Worm (Caenorhabditis elegans) whole organism, young adult: ENCODE measurements around the gene cdka-1.
A peak's percentile ranks its signal among the peaks of the same experiment; 100 is the strongest.

Experiments
- B0035.1 ChIP-seq: sonication (generic microtip); optimal IDR thresholded peaks from 2 replicates; lab custom pipeline; 2016; ENCODE audit warnings: missing genetic modification characterization, mild to moderate bottlenecking, missing compliant biosample characterization, missing genotype, missing genetic modification reagents
- C06A6.2 ChIP-seq: fragments of 200-800 bp; sonication (Bioruptor generic); conservative IDR thresholded peaks from 2 replicates; pipeline ENCODE4 v1.3.6; 2022; ENCODE audit warnings: missing genetic modification characterization, missing compliant biosample characterization
- F22D6.2 ChIP-seq: sonication (generic microtip); optimal IDR thresholded peaks from 2 replicates; lab custom pipeline; 2016; ENCODE audit warnings: mild to moderate bottlenecking, missing genetic modification characterization, missing compliant biosample characterization
- F23B12.7 ChIP-seq: sonication (generic microtip); optimal IDR thresholded peaks from 2 replicates; lab custom pipeline; 2017; ENCODE audit warnings: missing genetic modification characterization, mild to moderate bottlenecking, missing compliant biosample characterization, antibody characterized with exemption, moderate library complexity; ENCODE audit not compliant: insufficient read depth
- F39B2.1 ChIP-seq: fragments of 200-800 bp; sonication (Bioruptor generic); IDR thresholded peaks from 2 replicates; pipeline ENCODE4 v1.3.6; 2022; ENCODE audit warnings: missing genetic modification reagents, missing genetic modification characterization, missing compliant biosample characterization
- F57A8.1 ChIP-seq: fragments of 200-800 bp; sonication (Bioruptor generic); optimal IDR thresholded peaks from 2 replicates; lab custom pipeline; 2018; ENCODE audit warnings: mild to moderate bottlenecking, missing genetic modification characterization, moderate library complexity, missing compliant biosample characterization
- F57C9.4 ChIP-seq: sonication (generic microtip); optimal IDR thresholded peaks from 2 replicates; lab custom pipeline; 2017; ENCODE audit warnings: mild to moderate bottlenecking, missing genetic modification characterization, missing compliant biosample characterization
- T26A5.8 ChIP-seq: sonication (generic microtip); optimal IDR thresholded peaks from 2 replicates; lab custom pipeline; 2016; ENCODE audit warnings: missing genetic modification characterization, missing compliant biosample characterization
- Y53F4B.3 ChIP-seq: fragments of 200-800 bp; sonication (Bioruptor generic); IDR thresholded peaks from 2 replicates; pipeline ENCODE4 v1.3.6; 2022; ENCODE audit warnings: missing genetic modification reagents, missing genetic modification characterization, missing compliant biosample characterization
- Y53G8AR.9 ChIP-seq: fragments of 200-800 bp; sonication (Bioruptor generic); conservative IDR thresholded peaks from 2 replicates; pipeline ENCODE4 v1.3.6; 2022; ENCODE audit warnings: missing genetic modification reagents, missing genetic modification characterization, missing compliant biosample characterization
- Y79H2A.3 ChIP-seq: fragments of 200-800 bp; sonication (Bioruptor generic); conservative IDR thresholded peaks from 2 replicates; pipeline ENCODE4 v1.3.6; 2022; ENCODE audit warnings: missing genetic modification reagents, missing genetic modification characterization, missing compliant biosample characterization
- akir-1 ChIP-seq: fragments of 200-800 bp; sonication (Bioruptor generic); optimal IDR thresholded peaks from 2 replicates; lab custom pipeline; 2018; ENCODE audit warnings: mild to moderate bottlenecking, missing genetic modification characterization, moderate library complexity, missing compliant biosample characterization
- athp-1 ChIP-seq: sonication (generic microtip); optimal IDR thresholded peaks from 2 replicates; lab custom pipeline; 2017; ENCODE audit warnings: mild to moderate bottlenecking, missing genetic modification characterization, missing compliant biosample characterization
- attf-3 ChIP-seq: fragments of 200-800 bp; sonication (Bioruptor generic); conservative IDR thresholded peaks from 2 replicates; pipeline ENCODE4 v1.3.6; 2022; ENCODE audit warnings: missing genetic modification reagents, missing genetic modification characterization, missing compliant biosample characterization
- bed-1 ChIP-seq: fragments of 200-800 bp; sonication (Bioruptor generic); IDR thresholded peaks from 2 replicates; pipeline ENCODE4 v1.3.6; 2022; ENCODE audit warnings: missing genetic modification reagents, missing genetic modification characterization, missing compliant biosample characterization
- cebp-1 ChIP-seq, 2 experiments: fragments of 200-800 bp in 1 of 2; sonication (Bioruptor generic) in 1 of 2; sonication (generic microtip) in 1 of 2; IDR thresholded peaks in 1 of 2; optimal IDR thresholded peaks in 1 of 2; 2 replicates each; pipeline versions ENCODE4 v1.3.6 to Lab custom; 2017 to 2022; ENCODE audit warnings: missing compliant biosample characterization in 2 of 2, missing genetic modification characterization in 2 of 2, mild to moderate bottlenecking in 1 of 2, missing genetic modification reagents in 1 of 2, moderate library complexity in 1 of 2
- cebp-2 ChIP-seq: fragments of 200-800 bp; sonication (Bioruptor generic); IDR thresholded peaks from 2 replicates; pipeline ENCODE4 v1.3.6; 2022; ENCODE audit warnings: missing genetic modification characterization, missing compliant biosample characterization
- ceh-27 ChIP-seq: fragments of 200-800 bp; sonication (Bioruptor generic); optimal IDR thresholded peaks from 2 replicates; lab custom pipeline; 2018; ENCODE audit warnings: mild to moderate bottlenecking, missing genetic modification characterization, moderate library complexity, missing compliant biosample characterization
- ceh-91 ChIP-seq: fragments of 200-800 bp; sonication (Bioruptor generic); IDR thresholded peaks from 2 replicates; pipeline ENCODE4 v1.3.6; 2022; ENCODE audit warnings: missing genetic modification reagents, missing genetic modification characterization, missing compliant biosample characterization
- efl-1 ChIP-seq: fragments of 150-350 bp; optimal IDR thresholded peaks from 2 replicates; lab custom pipeline; 2014; ENCODE audit warnings: missing biosample characterization, missing genetic modification reagents, missing genetic modification characterization
- ets-4 ChIP-seq: fragments of 200-800 bp; sonication (Bioruptor generic); optimal IDR thresholded peaks from 2 replicates; lab custom pipeline; 2018; ENCODE audit warnings: mild to moderate bottlenecking, missing genetic modification characterization, missing compliant biosample characterization
- fkh-3 ChIP-seq: sonication (generic microtip); optimal IDR thresholded peaks from 2 replicates; lab custom pipeline; 2016; ENCODE audit warnings: mild to moderate bottlenecking, missing genetic modification characterization, missing compliant biosample characterization
- hrde-1 ChIP-seq: sonication (generic microtip); optimal IDR thresholded peaks from 2 replicates; lab custom pipeline; 2016; ENCODE audit warnings: missing genetic modification characterization, mild to moderate bottlenecking, missing compliant biosample characterization, moderate library complexity, missing genotype, missing genetic modification reagents, borderline replicate concordance
- hsf-1 ChIP-seq: fragments of 200-800 bp; sonication (Bioruptor generic); IDR thresholded peaks from 2 replicates; pipeline ENCODE4 v1.3.6; 2022; ENCODE audit warnings: missing genetic modification reagents, missing genetic modification characterization, missing compliant biosample characterization
- lsy-27 ChIP-seq: sonication (generic microtip); optimal IDR thresholded peaks from 2 replicates; lab custom pipeline; 2017; ENCODE audit warnings: missing genetic modification characterization, mild to moderate bottlenecking, missing compliant biosample characterization, antibody characterized with exemption, missing genotype, borderline replicate concordance; ENCODE audit not compliant: insufficient read depth
- madf-10 ChIP-seq: sonication (generic microtip); optimal IDR thresholded peaks from 2 replicates; lab custom pipeline; 2016; ENCODE audit warnings: mild to moderate bottlenecking, missing genetic modification characterization, missing compliant biosample characterization
- madf-3 ChIP-seq: fragments of 200-800 bp; sonication (Bioruptor generic); IDR thresholded peaks from 2 replicates; pipeline ENCODE4 v1.3.6; 2022; ENCODE audit warnings: missing genetic modification reagents, missing genetic modification characterization, missing compliant biosample characterization
- madf-8 ChIP-seq: fragments of 200-800 bp; sonication (Bioruptor generic); conservative IDR thresholded peaks from 2 replicates; pipeline ENCODE4 v1.3.6; 2022; ENCODE audit warnings: missing genetic modification reagents, missing genetic modification characterization, missing compliant biosample characterization
- mel-28 ChIP-seq: sonication (generic microtip); optimal IDR thresholded peaks from 2 replicates; lab custom pipeline; 2016; ENCODE audit warnings: borderline replicate concordance, mild to moderate bottlenecking, missing genetic modification characterization, missing compliant biosample characterization
- mes-4 ChIP-seq: sonication (generic microtip); optimal IDR thresholded peaks from 2 replicates; lab custom pipeline; 2016; ENCODE audit warnings: missing genotype, missing genetic modification characterization, missing compliant biosample characterization
- nfya-1 ChIP-seq: sonication (generic microtip); optimal IDR thresholded peaks from 2 replicates; lab custom pipeline; 2017; ENCODE audit warnings: antibody characterized with exemption, missing compliant biosample characterization, missing genetic modification characterization, borderline replicate concordance; ENCODE audit not compliant: insufficient read depth
- nfya-2 ChIP-seq: fragments of 200-800 bp; sonication (Bioruptor generic); IDR thresholded peaks from 2 replicates; pipeline ENCODE4 v1.3.6; 2022; ENCODE audit warnings: missing genetic modification reagents, missing genetic modification characterization, missing compliant biosample characterization
- nhr-90 ChIP-seq: sonication (generic microtip); optimal IDR thresholded peaks from 2 replicates; lab custom pipeline; 2016; ENCODE audit warnings: missing genotype, mild to moderate bottlenecking, missing genetic modification characterization, missing compliant biosample characterization
- pbrm-1 ChIP-seq: fragments of 200-800 bp; sonication (Bioruptor generic); IDR thresholded peaks from 2 replicates; pipeline ENCODE4 v1.3.6; 2022; ENCODE audit warnings: missing genetic modification reagents, missing genetic modification characterization, missing compliant biosample characterization
- rcor-1 ChIP-seq: fragments of 200-800 bp; sonication (Bioruptor generic); IDR thresholded peaks from 2 replicates; pipeline ENCODE4 v1.3.6; 2022; ENCODE audit warnings: missing genetic modification reagents, missing genetic modification characterization, missing compliant biosample characterization
- repo-1 ChIP-seq: sonication (generic microtip); optimal IDR thresholded peaks from 2 replicates; lab custom pipeline; 2017; ENCODE audit warnings: mild to moderate bottlenecking, missing genetic modification characterization, missing compliant biosample characterization
- rpc-1 ChIP-seq, 2 experiments: fragments of 150-350 bp in 1 of 2; sonication (generic microtip) in 1 of 2; optimal IDR thresholded peaks; 2 replicates each; lab custom pipeline; 2014 to 2018; ENCODE audit warnings: missing biosample characterization in 1 of 2, missing genetic modification characterization in 1 of 2, missing genetic modification reagents in 1 of 2, missing genotype in 1 of 2
- somi-1 ChIP-seq: fragments of 200-800 bp; sonication (Bioruptor generic); optimal IDR thresholded peaks from 2 replicates; lab custom pipeline; 2018; ENCODE audit warnings: mild to moderate bottlenecking, missing genetic modification characterization, missing compliant biosample characterization
- sptf-2 ChIP-seq: fragments of 200-800 bp; sonication (Bioruptor generic); optimal IDR thresholded peaks from 2 replicates; lab custom pipeline; 2018; ENCODE audit warnings: mild to moderate bottlenecking, missing genetic modification characterization, missing compliant biosample characterization
- tbp1 ChIP-seq: fragments of 200-800 bp; sonication (Bioruptor generic); optimal IDR thresholded peaks from 2 replicates; lab custom pipeline; 2018; ENCODE audit warnings: mild to moderate bottlenecking, missing genetic modification characterization, missing compliant biosample characterization
- tbx-9 ChIP-seq: sonication (generic microtip); optimal IDR thresholded peaks from 2 replicates; lab custom pipeline; 2016; ENCODE audit warnings: borderline replicate concordance, missing genetic modification characterization, inconsistent platforms, missing compliant biosample characterization
- tlf-1 ChIP-seq: fragments of 200-800 bp; sonication (Bioruptor generic); optimal IDR thresholded peaks from 2 replicates; lab custom pipeline; 2018; ENCODE audit warnings: mild to moderate bottlenecking, missing genetic modification characterization, missing compliant biosample characterization
- ztf-18 ChIP-seq: sonication (generic microtip); optimal IDR thresholded peaks from 2 replicates; lab custom pipeline; 2016; ENCODE audit warnings: missing genotype, mild to moderate bottlenecking, missing genetic modification characterization, missing compliant biosample characterization
- ztf-25 ChIP-seq: fragments of 200-800 bp; sonication (Bioruptor generic); IDR thresholded peaks from 2 replicates; pipeline ENCODE4 v1.3.6; 2022; ENCODE audit warnings: missing genetic modification reagents, missing genetic modification characterization, missing compliant biosample characterization
- ztf-26 ChIP-seq: sonication (generic microtip); optimal IDR thresholded peaks from 2 replicates; lab custom pipeline; 2017; ENCODE audit warnings: missing genetic modification characterization, missing compliant biosample characterization
- ztf-28 ChIP-seq: fragments of 200-800 bp; sonication (Bioruptor generic); IDR thresholded peaks from 2 replicates; pipeline ENCODE4 v1.3.6; 2022; ENCODE audit warnings: missing genetic modification reagents, missing genetic modification characterization, missing compliant biosample characterization

The cdka-1 gene

ce11 chrIII:4653374-4653773 lies 5.2 kb upstream of the cdka-1 start:
- TF ChIP-seq rpc-1 (optimal IDR thresholded peaks at IDR 0.05; lab: Kevin White, UChicago) (no peak), rpc-1 (tag; optimal IDR thresholded peaks at IDR 0.05; lab: Kevin White, UChicago) (no peak), C06A6.2 (no peak), madf-3 (GFP tag; lab: Robert Waterston, UW) (0 out of 2 replicates have a peak, but pooled peaks have one; percentile 65), Y53G8AR.9 (peak; percentile 73; the same call in 1 of the 2 replicates), madf-10 (no peak), hsf-1 (GFP tag; lab: Robert Waterston, UW) (no peak), ztf-28 (GFP tag; lab: Robert Waterston, UW) (no peak), hrde-1 (no peak), Y79H2A.3 (GFP tag; lab: Robert Waterston, UW) (0 out of 2 replicates have a peak, but pooled peaks have one; percentile 34), attf-3 (GFP tag; lab: Robert Waterston, UW) (no peak), repo-1 (tag; lab: Kevin White, UChicago) (no peak), nfya-2 (no peak), ceh-91 (no peak), efl-1 (no peak), mel-28 (tag; lab: Kevin White, UChicago) (no peak), F39B2.1 (no peak), madf-8 (GFP tag; lab: Robert Waterston, UW) (no peak), bed-1 (GFP tag; lab: Robert Waterston, UW) (0 out of 2 replicates have a peak, but pooled peaks have one; percentile 4), B0035.1 (tag; lab: Kevin White, UChicago) (no peak), mes-4 (no peak), ztf-18 (tag; lab: Kevin White, UChicago) (no peak), lsy-27 (tag; lab: Kevin White, UChicago) (no peak), athp-1 (tag; lab: Kevin White, UChicago) (peak; percentile 17), nhr-90 (tag; lab: Kevin White, UChicago) (no peak), cebp-1 (GFP tag; IDR thresholded peaks at IDR 0.05; lab: Robert Waterston, UW) (0 out of 2 replicates have a peak, but pooled peaks have one; percentile 16), cebp-1 (tag; optimal IDR thresholded peaks at IDR 0.05; lab: Kevin White, UChicago) (peak; percentile 39), somi-1 (GFP tag; lab: Kevin White, UChicago) (no peak)

ce11 chrIII:4653912-4654311 lies 4.7 kb upstream of the cdka-1 start:
- TF ChIP-seq hrde-1 (no peak), nhr-90 (tag; lab: Kevin White, UChicago) (no peak), tlf-1 (GFP tag; lab: Kevin White, UChicago) (no peak), ceh-27 (no peak), tbx-9 (tag; lab: Kevin White, UChicago) (no peak), F57A8.1 (GFP tag; lab: Kevin White, UChicago) (no peak), ets-4 (GFP tag; lab: Kevin White, UChicago) (no peak), F23B12.7 (no peak), ztf-26 (no peak), akir-1 (GFP tag; lab: Kevin White, UChicago) (no peak), athp-1 (tag; lab: Kevin White, UChicago) (peak; percentile 13), mel-28 (tag; lab: Kevin White, UChicago) (no peak), cebp-1 (GFP tag; IDR thresholded peaks at IDR 0.05; lab: Robert Waterston, UW) (no peak), cebp-1 (tag; optimal IDR thresholded peaks at IDR 0.05; lab: Kevin White, UChicago) (peak; percentile 48), sptf-2 (GFP tag; lab: Kevin White, UChicago) (no peak), fkh-3 (no peak), tbp1 (GFP tag; lab: Kevin White, UChicago) (no peak), repo-1 (tag; lab: Kevin White, UChicago) (peak; percentile 57), nfya-1 (tag; lab: Kevin White, UChicago) (no peak), cebp-2 (GFP tag; lab: Robert Waterston, UW) (no peak), bed-1 (GFP tag; lab: Robert Waterston, UW) (no peak), ztf-25 (GFP tag; lab: Robert Waterston, UW) (no peak), T26A5.8 (no peak), Y53F4B.3 (GFP tag; lab: Robert Waterston, UW) (no peak), rcor-1 (GFP tag; lab: Robert Waterston, UW) (no peak), F57C9.4 (tag; lab: Kevin White, UChicago) (no peak), pbrm-1 (no peak), F22D6.2 (no peak)
